Worm (Caenorhabditis elegans) whole organism, L4 larva: Measurements from ENCODE around the gene hlh-12.

Experiments
- D1046.2 ChIP-seq: fragments of 200-800 bp; sonication (Bioruptor generic); IDR thresholded peaks from 2 replicates; pipeline ENCODE4 v1.3.6; 2022; ENCODE audit warnings: missing genetic modification characterization, missing compliant biosample characterization
- F10B5.3 ChIP-seq: sonication (generic microtip); optimal IDR thresholded peaks from 2 replicates; lab custom pipeline; 2016; ENCODE audit warnings: mild to moderate bottlenecking, missing genetic modification characterization, missing compliant biosample characterization
- F37D6.2 ChIP-seq: sonication (generic microtip); optimal IDR thresholded peaks from 2 replicates; lab custom pipeline; 2016; ENCODE audit warnings: mild to moderate bottlenecking, missing genetic modification characterization, missing compliant biosample characterization
- F44E2.7 ChIP-seq: fragments of 200-800 bp; sonication (Bioruptor generic); IDR thresholded peaks from 2 replicates; pipeline ENCODE4 v2.1.2; 2022; ENCODE audit warnings: missing genetic modification characterization, missing compliant biosample characterization
- Y105C5A.15 ChIP-seq: fragments of 200-800 bp; sonication (Bioruptor generic); IDR thresholded peaks from 2 replicates; pipeline ENCODE4 v1.3.6; 2022; ENCODE audit warnings: missing genetic modification characterization, missing compliant biosample characterization
- Y48G9A.11 ChIP-seq: fragments of 200-800 bp; sonication (Bioruptor generic); IDR thresholded peaks from 2 replicates; pipeline ENCODE4 v1.3.6; 2022; ENCODE audit warnings: missing genetic modification reagents, missing genetic modification characterization, missing compliant biosample characterization
- Y75B8A.6 ChIP-seq: fragments of 200-800 bp; sonication (Bioruptor generic); IDR thresholded peaks from 2 replicates; pipeline ENCODE4 v1.3.6; 2022; ENCODE audit warnings: missing genetic modification reagents, missing genetic modification characterization, missing compliant biosample characterization
- aly-2 ChIP-seq: sonication (generic microtip); optimal IDR thresholded peaks from 2 replicates; lab custom pipeline; 2018; ENCODE audit warnings: missing biosample characterization, missing genetic modification characterization
- ama-1 ChIP-seq: fragments of 150-350 bp; optimal IDR thresholded peaks from 2 replicates; lab custom pipeline; 2014; ENCODE audit warnings: inconsistent platforms, mixed read lengths
- arid-1 ChIP-seq: fragments of 200-800 bp; sonication (Bioruptor generic); conservative IDR thresholded peaks from 2 replicates; pipeline ENCODE4 v1.3.6; 2022; ENCODE audit warnings: missing genetic modification reagents, missing genetic modification characterization, missing compliant biosample characterization
- ceh-20 ChIP-seq: fragments of 200-800 bp; sonication (Bioruptor generic); IDR thresholded peaks from 2 replicates; pipeline ENCODE4 v1.3.6; 2022; ENCODE audit warnings: missing genetic modification reagents, missing genetic modification characterization, missing compliant biosample characterization
- ceh-32 ChIP-seq: sonication (generic microtip); optimal IDR thresholded peaks from 2 replicates; lab custom pipeline; 2016; ENCODE audit warnings: mild to moderate bottlenecking, missing genetic modification characterization, missing compliant biosample characterization; ENCODE audit not compliant: poor library complexity
- ceh-44 ChIP-seq: fragments of 200-800 bp; sonication (Bioruptor generic); IDR thresholded peaks from 2 replicates; pipeline ENCODE4 v1.3.6; 2022; ENCODE audit warnings: missing genetic modification reagents, missing genetic modification characterization, missing compliant biosample characterization
- ces-1 ChIP-seq: fragments of 150-350 bp; sonication (generic microtip); optimal IDR thresholded peaks from 4 replicates; lab custom pipeline; 2014; ENCODE audit warnings: missing biosample characterization, missing genetic modification reagents, missing genetic modification characterization
- ctbp-1 ChIP-seq: fragments of 200-800 bp; sonication (Bioruptor generic); IDR thresholded peaks from 2 replicates; pipeline ENCODE4 v1.3.6; 2022; ENCODE audit warnings: missing genetic modification reagents, missing genetic modification characterization, missing compliant biosample characterization
- daf-8 ChIP-seq: fragments of 200-800 bp; sonication (Bioruptor generic); IDR thresholded peaks from 2 replicates; pipeline ENCODE4 v1.3.6; 2022; ENCODE audit warnings: missing genetic modification characterization, missing compliant biosample characterization
- dmd-8 ChIP-seq: fragments of 200-800 bp; sonication (Bioruptor generic); IDR thresholded peaks from 2 replicates; pipeline ENCODE4 v1.3.6; 2022; ENCODE audit warnings: missing genetic modification characterization, missing compliant biosample characterization
- dmd-9 ChIP-seq: fragments of 200-800 bp; sonication (Bioruptor generic); IDR thresholded peaks from 2 replicates; pipeline ENCODE4 v1.3.6; 2022; ENCODE audit warnings: missing genetic modification reagents, missing genetic modification characterization, missing compliant biosample characterization
- duxl-1 ChIP-seq: sonication (generic microtip); optimal IDR thresholded peaks from 2 replicates; lab custom pipeline; 2016; ENCODE audit warnings: mild to moderate bottlenecking, missing genetic modification characterization, moderate library complexity, missing compliant biosample characterization; ENCODE audit not compliant: poor library complexity
- egl-27 ChIP-seq: sonication (generic microtip); optimal IDR thresholded peaks from 3 replicates; lab custom pipeline; 2017; ENCODE audit warnings: missing biosample characterization, missing genetic modification reagents, missing genetic modification characterization
- egl-43 ChIP-seq: fragments of 200-800 bp; sonication (Bioruptor generic); IDR thresholded peaks from 2 replicates; pipeline ENCODE4 v1.3.6; 2022; ENCODE audit warnings: missing genetic modification reagents, missing genetic modification characterization, missing compliant biosample characterization
- hlh-11 ChIP-seq: fragments of 200-800 bp; sonication (Bioruptor generic); optimal IDR thresholded peaks from 2 replicates; lab custom pipeline; 2018; ENCODE audit warnings: mild to moderate bottlenecking, missing genetic modification characterization, missing compliant biosample characterization
- jun-1 ChIP-seq: fragments of 150-350 bp; optimal IDR thresholded peaks from 2 replicates; lab custom pipeline; 2014; ENCODE audit warnings: missing biosample characterization, missing genetic modification reagents, missing genetic modification characterization
- lin-13 ChIP-seq: fragments of 150-350 bp; optimal IDR thresholded peaks from 2 replicates; lab custom pipeline; 2014; ENCODE audit warnings: missing biosample characterization, missing genetic modification reagents, missing genetic modification characterization
- lin-29 ChIP-seq: fragments of 200-800 bp; sonication (Bioruptor generic); IDR thresholded peaks from 2 replicates; pipeline ENCODE4 v1.3.6; 2022; ENCODE audit warnings: missing genetic modification reagents, missing genetic modification characterization, missing compliant biosample characterization
- lin-38 ChIP-seq: fragments of 200-800 bp; sonication (Bioruptor generic); IDR thresholded peaks from 2 replicates; pipeline ENCODE4 v1.3.6; 2022; ENCODE audit warnings: missing genetic modification reagents, missing genetic modification characterization, missing compliant biosample characterization
- lin-39 ChIP-seq: fragments of 150-350 bp; optimal IDR thresholded peaks from 2 replicates; lab custom pipeline; 2014; ENCODE audit warnings: missing biosample characterization, missing genetic modification reagents, missing genetic modification characterization
- lir-3 ChIP-seq: sonication (generic microtip); optimal IDR thresholded peaks from 2 replicates; lab custom pipeline; 2016; ENCODE audit warnings: mild to moderate bottlenecking, missing genetic modification characterization, missing compliant biosample characterization
- madf-9 ChIP-seq: fragments of 200-800 bp; sonication (Bioruptor generic); conservative IDR thresholded peaks from 2 replicates; pipeline ENCODE4 v1.3.6; 2022; ENCODE audit warnings: missing genetic modification reagents, missing genetic modification characterization, missing compliant biosample characterization
- mdl-1 ChIP-seq, 2 experiments: fragments of 150-350 bp in 1 of 2; sonication (generic microtip) in 1 of 2; optimal IDR thresholded peaks; 2 replicates each; lab custom pipeline; 2014 to 2017; ENCODE audit warnings: missing biosample characterization in 2 of 2, missing genetic modification characterization in 2 of 2
- mdt-29 ChIP-seq: fragments of 200-800 bp; sonication (Bioruptor generic); IDR thresholded peaks from 2 replicates; pipeline ENCODE4 v1.3.6; 2022; ENCODE audit warnings: missing genetic modification reagents, missing genetic modification characterization, missing compliant biosample characterization
- mep-1 ChIP-seq: fragments of 150-350 bp; sonication (generic microtip); optimal IDR thresholded peaks from 3 replicates; lab custom pipeline; 2014; ENCODE audit warnings: missing biosample characterization, missing genetic modification characterization
- mes-2 ChIP-seq: sonication (generic microtip); optimal IDR thresholded peaks from 2 replicates; lab custom pipeline; 2016; ENCODE audit warnings: missing genotype, mild to moderate bottlenecking, missing genetic modification characterization, missing compliant biosample characterization; ENCODE audit not compliant: poor library complexity, severe bottlenecking
- nhr-10 ChIP-seq: fragments of 150-350 bp; optimal IDR thresholded peaks from 2 replicates; lab custom pipeline; 2014; ENCODE audit warnings: missing biosample characterization, missing genetic modification characterization
- nhr-102 ChIP-seq: sonication (generic microtip); optimal IDR thresholded peaks from 2 replicates; lab custom pipeline; 2016; ENCODE audit warnings: mild to moderate bottlenecking, missing genetic modification characterization, moderate library complexity, missing compliant biosample characterization
- nhr-237 ChIP-seq: sonication (generic microtip); optimal IDR thresholded peaks from 2 replicates; lab custom pipeline; 2017; ENCODE audit warnings: missing biosample characterization, missing genetic modification characterization
- nhr-25 ChIP-seq: sonication (generic microtip); optimal IDR thresholded peaks from 2 replicates; lab custom pipeline; 2017; ENCODE audit warnings: missing genetic modification characterization, mild to moderate bottlenecking, missing compliant biosample characterization, antibody characterized with exemption, moderate library complexity, borderline replicate concordance; ENCODE audit not compliant: insufficient read depth
- nhr-42 ChIP-seq: fragments of 200-800 bp; sonication (Bioruptor generic); IDR thresholded peaks from 2 replicates; pipeline ENCODE4 v1.3.6; 2022; ENCODE audit warnings: missing genetic modification characterization, missing compliant biosample characterization
- nhr-77 ChIP-seq: fragments of 150-350 bp; optimal IDR thresholded peaks from 2 replicates; lab custom pipeline; 2014; ENCODE audit warnings: missing biosample characterization, missing genetic modification characterization
- rbr-2 ChIP-seq: sonication (generic microtip); optimal IDR thresholded peaks from 2 replicates; lab custom pipeline; 2016; ENCODE audit warnings: missing genotype, missing genetic modification characterization, missing compliant biosample characterization
- saeg-2 ChIP-seq: fragments of 200-800 bp; sonication (Bioruptor generic); IDR thresholded peaks from 2 replicates; pipeline ENCODE4 v1.3.6; 2022; ENCODE audit warnings: missing genetic modification reagents, missing genetic modification characterization, missing compliant biosample characterization
- sdz-12 ChIP-seq: fragments of 200-800 bp; sonication (Bioruptor generic); optimal IDR thresholded peaks from 2 replicates; lab custom pipeline; 2018; ENCODE audit warnings: mild to moderate bottlenecking, missing genetic modification characterization, missing compliant biosample characterization
- set-16 ChIP-seq: fragments of 200-800 bp; sonication (Bioruptor generic); IDR thresholded peaks from 2 replicates; pipeline ENCODE4 v1.3.6; 2022; ENCODE audit warnings: missing genetic modification reagents, missing genetic modification characterization, missing compliant biosample characterization
- snpc-1.2 ChIP-seq: fragments of 200-800 bp; sonication (Bioruptor generic); IDR thresholded peaks from 2 replicates; pipeline ENCODE4 v1.3.6; 2022; ENCODE audit warnings: missing genetic modification reagents, missing genetic modification characterization, missing compliant biosample characterization
- spr-1 ChIP-seq: sonication (generic microtip); optimal IDR thresholded peaks from 2 replicates; lab custom pipeline; 2016; ENCODE audit warnings: mild to moderate bottlenecking, missing genetic modification characterization, missing compliant biosample characterization
- spr-3 ChIP-seq: fragments of 200-800 bp; sonication (Bioruptor generic); optimal IDR thresholded peaks from 2 replicates; lab custom pipeline; 2018; ENCODE audit warnings: mild to moderate bottlenecking, missing genetic modification characterization, missing compliant biosample characterization
- tra-1 ChIP-seq: fragments of 200-800 bp; sonication (Bioruptor generic); IDR thresholded peaks from 2 replicates; pipeline ENCODE4 v1.3.6; 2022; ENCODE audit warnings: missing genetic modification reagents, missing genetic modification characterization, missing compliant biosample characterization
- unc-130 ChIP-seq: sonication (generic microtip); optimal IDR thresholded peaks from 2 replicates; lab custom pipeline; 2016; ENCODE audit warnings: missing genetic modification reagents, missing genetic modification characterization, missing compliant biosample characterization
- unc-39 ChIP-seq: sonication (generic microtip); optimal IDR thresholded peaks from 2 replicates; lab custom pipeline; 2017; ENCODE audit warnings: missing biosample characterization, missing genetic modification characterization
- unc-62 ChIP-seq, 3 experiments: fragments of 150-350 bp in 1 of 3; sonication (generic microtip); optimal IDR thresholded peaks in 2 of 3; peaks in 1 of 3; 1 replicate in 1 of 3; 2 replicates in 2 of 3; lab custom pipeline; 2014 to 2017; ENCODE audit warnings: missing biosample characterization in 3 of 3, missing genetic modification characterization in 3 of 3, missing genetic modification reagents in 3 of 3, missing genotype in 1 of 3

hlh-12 gene

DNA sequence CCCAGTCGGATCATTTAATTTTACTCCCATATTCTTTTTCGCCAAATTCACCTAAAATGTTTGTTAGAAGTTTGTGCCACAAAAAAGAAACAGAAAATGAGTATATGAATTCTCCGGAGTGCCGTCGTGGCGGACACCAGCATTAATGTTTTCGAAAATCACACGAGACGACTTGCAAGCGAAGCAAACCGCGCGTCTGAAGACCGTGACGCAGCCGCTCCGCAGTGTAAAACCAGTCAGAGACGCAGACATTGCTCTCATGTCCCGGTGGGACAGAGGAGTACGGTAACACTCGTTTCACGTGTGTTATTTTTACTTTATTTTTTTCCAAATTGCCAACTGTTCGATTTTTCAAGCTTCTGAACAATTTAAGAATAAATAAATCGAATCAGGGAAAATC, 46.5 kb downstream of the hlh-12 start, which contains the start of the genes T26A8.4 and pdtf-1 (continued):
- TF ChIP-seq nhr-10 (tag; lab: Kevin White, UChicago) (peak; percentile 55), nhr-25 (tag; lab: Kevin White, UChicago) (peak; percentile 91), jun-1 (tag; lab: Kevin White, UChicago) (peak; percentile 68), F44E2.7 (GFP tag; lab: Robert Waterston, UW) (no peak), mep-1 (tag; lab: Kevin White, UChicago) (peak; percentile 95), unc-62 (GFP tag; optimal IDR thresholded peaks at IDR 0.05 in 1 of 2; lab: Kevin White, UChicago) (peak in 1 of 2 experiments; percentile 100), unc-62 (tag; optimal IDR thresholded peaks at IDR 0.05; lab: Kevin White, UChicago) (no peak), Y105C5A.15 (GFP tag; lab: Robert Waterston, UW) (no peak), nhr-237 (tag; lab: Kevin White, UChicago) (peak; percentile 52), ces-1 (GFP tag; lab: Kevin White, UChicago) (no peak), lin-39 (tag; lab: Kevin White, UChicago) (no peak), nhr-102 (tag; lab: Kevin White, UChicago) (peak; percentile 80), lin-29 (GFP tag; lab: Robert Waterston, UW) (peak; percentile 70), tra-1 (peak; percentile 75), Y75B8A.6 (GFP tag; lab: Robert Waterston, UW) (0 out of 2 replicates have a peak, but pooled peaks have one; percentile 79), arid-1 (peak; percentile 87), unc-39 (no peak), dmd-9 (peak; percentile 69), dmd-8 (no peak), set-16 (GFP tag; lab: Robert Waterston, UW) (peak; percentile 76), unc-130 (GFP tag; lab: Kevin White, UChicago) (peak; percentile 82), lir-3 (peak; percentile 37), Y48G9A.11 (GFP tag; lab: Robert Waterston, UW) (peak; percentile 81), spr-3 (GFP tag; lab: Kevin White, UChicago) (no peak), F10B5.3 (tag; lab: Kevin White, UChicago) (peak; percentile 25), duxl-1 (tag; lab: Kevin White, UChicago) (peak; percentile 75), egl-27 (tag; lab: Kevin White, UChicago) (no peak), F37D6.2 (tag; lab: Kevin White, UChicago) (peak; percentile 56), ctbp-1 (peak; percentile 72), aly-2 (tag; lab: Kevin White, UChicago) (no peak), daf-8 (GFP tag; lab: Robert Waterston, UW) (no peak), madf-9 (GFP tag; lab: Robert Waterston, UW) (peak; percentile 78), ceh-20 (GFP tag; lab: Robert Waterston, UW) (peak; percentile 88), hlh-11 (tag; lab: Kevin White, UChicago) (peak; percentile 92), rbr-2 (tag; lab: Kevin White, UChicago) (peak; percentile 89), mdl-1 (tag; optimal IDR thresholded peaks at IDR 0.05; lab: Kevin White, UChicago) (peak; percentile 82 to 97), lin-13 (GFP tag; lab: Kevin White, UChicago) (peak; percentile 95), nhr-77 (tag; lab: Kevin White, UChicago) (peak; percentile 95), snpc-1.2 (GFP tag; lab: Robert Waterston, UW) (peak; percentile 80), spr-1 (tag; lab: Kevin White, UChicago) (peak; percentile 64), mes-2 (tag; lab: Kevin White, UChicago) (peak; percentile 94), saeg-2 (GFP tag; lab: Robert Waterston, UW) (peak; percentile 66; the same call in 1 of the 2 replicates), mdt-29 (GFP tag; lab: Robert Waterston, UW) (peak; percentile 66), D1046.2 (GFP tag; lab: Robert Waterston, UW) (peak; percentile 99), ceh-32 (tag; lab: Kevin White, UChicago) (no peak), nhr-42 (peak; percentile 87), sdz-12 (no peak), egl-43 (GFP tag; lab: Robert Waterston, UW) (no peak; the same call in 1 of the 2 replicates), ceh-44 (GFP tag; lab: Robert Waterston, UW) (peak; percentile 63; the same call in 1 of the 2 replicates), lin-38 (GFP tag; lab: Robert Waterston, UW) (peak; percentile 82), ama-1 (lab: Kevin White, UChicago) (peak; percentile 91)
